Worm (Caenorhabditis elegans): ENCODE results near the gene col-96.

The col-96 gene

DNA sequence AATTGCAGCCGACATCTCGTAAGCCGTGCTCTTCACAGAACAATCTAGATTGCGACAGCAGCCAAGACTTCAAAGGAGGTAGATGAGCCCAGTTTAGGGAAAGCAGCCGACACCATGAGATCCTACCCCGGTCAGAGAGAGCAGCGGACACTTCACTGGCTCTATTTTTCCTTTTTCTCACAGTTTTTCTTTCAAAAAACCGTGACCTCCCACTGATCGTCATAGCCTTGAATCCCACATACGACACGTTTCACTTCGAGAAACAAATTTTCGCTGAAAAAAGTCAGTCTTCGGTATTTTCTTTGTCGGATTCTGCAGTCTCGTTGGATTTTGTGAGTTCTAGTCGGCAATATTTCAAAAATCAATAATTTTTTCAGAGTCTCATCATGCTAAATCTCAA, 25.5 kb upstream of the col-96 start, which contains the start of gene Y41C4A.21:
Gene Y41C4A.21, plus strand, starts transcription at position 301 of the 400 bp plus-strand sequence.
- no peak for TF ChIP-seq unc-120 (tag; optimal IDR thresholded peaks at IDR 0.05; ENCODE audit: poor library complexity, severe bottlenecking)
- TF ChIP-seq unc-62 (GFP tag; optimal IDR thresholded peaks at IDR 0.05), result no peak
- TF ChIP-seq tbx-8 (GFP tag; optimal IDR thresholded peaks at IDR 0.05), result no peak
- no peak for TF ChIP-seq zip-8 (tag; optimal IDR thresholded peaks at IDR 0.05)
- TF ChIP-seq lsy-2 (tag; optimal IDR thresholded peaks at IDR 0.05), result no peak
- no peak for TF ChIP-seq mls-2 (tag; optimal IDR thresholded peaks at IDR 0.05)
- no peak for TF ChIP-seq lin-32 (GFP tag; optimal IDR thresholded peaks at IDR 0.05)
- no peak for TF ChIP-seq sptf-1 (tag; optimal IDR thresholded peaks at IDR 0.05)
- no peak for TF ChIP-seq bed-3 (GFP tag; optimal IDR thresholded peaks at IDR 0.05)

ce11 chrIII:11731491-11731890, 24.9 kb upstream of the col-96 start:
- TF ChIP-seq mab-5 (tag; optimal IDR thresholded peaks at IDR 0.05) (no peak), unc-39 (tag; optimal IDR thresholded peaks at IDR 0.05) (no peak), cnd-1 (tag; optimal IDR thresholded peaks at IDR 0.05) (no peak), ces-1 (GFP tag; optimal IDR thresholded peaks at IDR 0.05) (no peak), ham-2 (GFP tag; optimal IDR thresholded peaks at IDR 0.05) (no peak)

ce11 chrIII:11730850-11731249, 24.3 kb upstream of the col-96 start:
- TF ChIP-seq hlh-1 (tag; optimal IDR thresholded peaks at IDR 0.05) (no peak), bed-3 (GFP tag; optimal IDR thresholded peaks at IDR 0.05) (no peak), flh-1 (GFP tag; optimal IDR thresholded peaks at IDR 0.05) (no peak), sem-2 (GFP tag; optimal IDR thresholded peaks at IDR 0.05) (no peak), cnd-1 (tag; optimal IDR thresholded peaks at IDR 0.05) (no peak), M03D4.4 (tag; optimal IDR thresholded peaks at IDR 0.05) (no peak), ces-1 (GFP tag; optimal IDR thresholded peaks at IDR 0.05) (no peak), mep-1 (tag; optimal IDR thresholded peaks at IDR 0.05) (no peak), elt-3 (tag; optimal IDR thresholded peaks at IDR 0.05) (no peak), lin-32 (GFP tag; optimal IDR thresholded peaks at IDR 0.05) (no peak), nhr-76 (tag; optimal IDR thresholded peaks at IDR 0.05) (no peak), blmp-1 (tag; optimal IDR thresholded peaks at IDR 0.05) (no peak), nhr-28 (tag; optimal IDR thresholded peaks at IDR 0.05) (no peak), lsy-2 (tag; optimal IDR thresholded peaks at IDR 0.05) (no peak), elt-1 (tag; optimal IDR thresholded peaks at IDR 0.05; ENCODE audit: borderline replicate concordance, insufficient read depth) (no peak), ceh-83 (GFP tag; optimal IDR thresholded peaks at IDR 0.05) (no peak), sptf-1 (tag; optimal IDR thresholded peaks at IDR 0.05) (no peak), mls-2 (tag; optimal IDR thresholded peaks at IDR 0.05) (no peak), snpc-4 (tag; optimal IDR thresholded peaks at IDR 0.05) (no peak)

- TF ChIP-seq mab-5 (tag; optimal IDR thresholded peaks at IDR 0.05) (no peak), flh-1 (GFP tag; optimal IDR thresholded peaks at IDR 0.05) (no peak), pha-4 (tag; optimal IDR thresholded peaks at IDR 0.05) (no peak), elt-3 (tag; optimal IDR thresholded peaks at IDR 0.05) (no peak), ces-1 (GFP tag; optimal IDR thresholded peaks at IDR 0.05) (no peak), sem-2 (GFP tag; optimal IDR thresholded peaks at IDR 0.05) (no peak), ceh-83 (GFP tag; optimal IDR thresholded peaks at IDR 0.05) (no peak), blmp-1 (tag; optimal IDR thresholded peaks at IDR 0.05) (no peak), lin-13 (tag; optimal IDR thresholded peaks at IDR 0.05) (no peak)
Observed at ce11 chrIII:11730312-11730711, 23.7 kb upstream of the col-96 start, which contains the start of gene Y41C4A.18. Gene Y41C4A.18, plus strand, starts transcription at chrIII:11730612.

DNA sequence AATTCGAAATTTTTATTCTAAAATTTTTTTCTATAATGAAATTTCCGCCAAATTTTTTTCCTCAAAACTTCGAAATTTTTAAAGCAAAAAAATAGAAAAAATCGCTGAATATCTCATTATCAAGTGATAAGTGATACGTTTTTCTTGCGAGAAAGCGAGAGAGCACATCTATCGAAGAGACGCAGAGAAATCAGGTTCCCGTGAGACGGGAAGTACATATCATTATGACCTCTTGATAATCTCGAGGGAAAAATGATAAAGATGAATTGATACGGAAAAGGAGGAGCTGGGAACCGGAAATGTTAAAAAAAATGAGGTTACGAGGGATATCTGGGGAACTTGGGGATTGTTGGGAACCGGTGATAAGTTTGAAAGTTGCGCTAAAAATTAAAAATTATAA, 20.4 kb upstream of the col-96 start:
- TF ChIP-seq elt-3 (tag; optimal IDR thresholded peaks at IDR 0.05) (peak; percentile 35), ztf-11 (tag; optimal IDR thresholded peaks at IDR 0.05) (no peak)

DNA sequence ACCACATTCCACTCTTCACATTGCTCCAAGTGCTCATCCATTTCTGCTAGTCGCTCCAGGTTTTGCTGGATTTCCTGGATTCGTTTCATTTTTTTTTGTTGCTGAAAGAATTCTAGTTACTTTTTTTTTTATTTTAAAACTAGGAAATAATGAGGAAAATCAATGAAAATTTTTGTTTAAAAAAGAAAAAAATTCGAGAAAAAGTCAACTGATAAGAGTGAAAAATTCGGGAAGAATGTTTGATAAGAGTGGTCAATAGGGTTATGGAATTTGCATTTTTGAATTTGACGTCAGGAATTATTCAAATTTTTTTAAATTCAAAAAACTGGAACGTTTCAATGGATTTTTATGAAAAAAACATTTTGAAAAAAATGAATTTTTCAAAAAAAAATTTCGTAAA, 20.0 kb upstream of the col-96 start, which contains the start of gene Y41C4A.12:
Gene Y41C4A.12, minus strand, starts transcription at position 101 of the 400 bp plus-strand sequence.
- no peak for TF ChIP-seq cnd-1 (tag; optimal IDR thresholded peaks at IDR 0.05)
- TF ChIP-seq lin-32 (GFP tag; optimal IDR thresholded peaks at IDR 0.05), result no peak
- no peak for TF ChIP-seq nhr-237 (tag; optimal IDR thresholded peaks at IDR 0.05)
- no peak for TF ChIP-seq nhr-76 (tag; optimal IDR thresholded peaks at IDR 0.05)
- TF ChIP-seq sem-2 (GFP tag; optimal IDR thresholded peaks at IDR 0.05), result no peak
- TF ChIP-seq unc-62 (GFP tag; optimal IDR thresholded peaks at IDR 0.05), result no peak
- TF ChIP-seq nhr-28 (tag; optimal IDR thresholded peaks at IDR 0.05), result no peak
- TF ChIP-seq ztf-11 (tag; optimal IDR thresholded peaks at IDR 0.05), result no peak
- no peak for TF ChIP-seq elt-3 (tag; optimal IDR thresholded peaks at IDR 0.05)
- no peak for TF ChIP-seq ham-2 (GFP tag; optimal IDR thresholded peaks at IDR 0.05)
- no peak for TF ChIP-seq nhr-2 (tag; optimal IDR thresholded peaks at IDR 0.05)
- no peak for TF ChIP-seq mep-1 (tag; optimal IDR thresholded peaks at IDR 0.05)
- no peak for TF ChIP-seq lsy-2 (tag; optimal IDR thresholded peaks at IDR 0.05)
- TF ChIP-seq ceh-43 (GFP tag; optimal IDR thresholded peaks at IDR 0.05), result no peak
- no peak for TF ChIP-seq M03D4.4 (tag; optimal IDR thresholded peaks at IDR 0.05)
- no peak for TF ChIP-seq zip-8 (tag; optimal IDR thresholded peaks at IDR 0.05)
- no peak for TF ChIP-seq mab-5 (tag; optimal IDR thresholded peaks at IDR 0.05)
- TF ChIP-seq mls-2 (tag; optimal IDR thresholded peaks at IDR 0.05), result no peak
- no peak for TF ChIP-seq tbx-8 (GFP tag; optimal IDR thresholded peaks at IDR 0.05)

All from whole organism, mixed stage, embryonic.